Worm (Caenorhabditis elegans): ENCODE results near the gene C50E3.7.

DNA sequence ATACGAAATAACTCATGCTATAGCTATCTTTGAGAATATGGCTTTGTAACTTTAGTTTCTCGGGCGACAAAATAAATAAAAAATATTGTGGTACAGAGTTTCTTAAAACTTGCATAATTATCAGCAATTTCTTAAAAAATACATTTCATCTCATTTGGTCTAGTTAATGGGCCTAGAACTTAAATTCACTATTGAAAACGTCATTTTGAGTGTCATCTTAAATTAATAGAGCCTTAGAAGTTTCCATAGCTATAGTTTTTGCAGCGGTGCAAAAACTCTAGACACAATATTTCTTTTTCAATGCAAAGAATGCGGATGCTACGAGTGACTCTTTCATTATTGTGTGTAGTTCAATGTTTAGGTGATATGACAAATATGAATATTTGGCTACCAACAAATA lies 13.9 kb upstream of the C50E3.7 start, which contains the start of gene clec-215:
- TF ChIP-seq aly-2 (tag; optimal IDR thresholded peaks at IDR 0.05) (no peak), ceh-82 (tag; optimal IDR thresholded peaks at IDR 0.05) (no peak), alr-1 (tag; optimal IDR thresholded peaks at IDR 0.05) (no peak), nhr-77 (tag; optimal IDR thresholded peaks at IDR 0.05) (no peak), nhr-25 (tag; optimal IDR thresholded peaks at IDR 0.05) (no peak), ZK546.5 (tag; optimal IDR thresholded peaks at IDR 0.05) (no peak), unc-55 (GFP tag; optimal IDR thresholded peaks at IDR 0.05) (no peak), elt-3 (tag; optimal IDR thresholded peaks at IDR 0.05) (no peak), zag-1 (tag; optimal IDR thresholded peaks at IDR 0.05) (no peak)
